Worm (Caenorhabditis elegans) whole organism, late embryonic: Measurements from ENCODE around the gene ZK829.9.

Source experiments
- ama-1 ChIP-seq: fragments of 150-350 bp; optimal IDR thresholded peaks from 2 replicates; lab custom pipeline; 2014
- lin-11 ChIP-seq: fragments of 200-800 bp; sonication (Bioruptor generic); optimal IDR thresholded peaks from 2 replicates; lab custom pipeline; 2018; ENCODE audit warnings: mild to moderate bottlenecking, missing genetic modification characterization, missing compliant biosample characterization
- odd-2 ChIP-seq: sonication (generic microtip); optimal IDR thresholded peaks from 2 replicates; lab custom pipeline; 2017; ENCODE audit warnings: antibody characterized with exemption, mild to moderate bottlenecking, missing genetic modification characterization, missing compliant biosample characterization

DNA sequence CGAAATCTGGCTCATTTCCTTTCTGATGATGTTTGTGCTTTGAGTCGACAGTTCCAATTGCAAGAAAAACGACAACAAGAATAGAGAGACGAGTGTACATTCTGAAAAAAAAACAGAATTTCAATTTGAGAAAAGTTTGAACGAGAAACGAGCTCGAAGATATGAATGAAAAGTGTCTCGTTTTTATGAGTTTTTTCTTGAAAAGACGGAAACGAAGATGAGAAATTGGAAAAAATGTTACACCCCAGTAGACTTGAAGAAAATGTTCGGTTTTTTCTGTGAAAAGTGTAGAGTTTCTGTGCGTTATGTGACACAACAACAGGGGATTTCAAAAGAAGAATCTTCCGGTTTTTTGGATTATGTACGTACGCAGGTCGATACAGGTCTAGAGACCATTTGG, 47.3 kb upstream of the ZK829.9 start, which contains the start of gene srlf-31:
- TF ChIP-seq odd-2 (tag; lab: Kevin White, UChicago) (no peak), ama-1 (no peak), lin-11 (tag; lab: Kevin White, UChicago) (no peak)
